Worm (Caenorhabditis elegans) whole organism, midembryonic: ENCODE measurements around the gene lips-5.

Source experiments
- flt-1 ChIP-seq: fragments of 200-800 bp; sonication (Bioruptor generic); IDR thresholded peaks from 2 replicates; pipeline ENCODE4 v1.3.6; 2022; ENCODE audit warnings: missing genetic modification characterization, missing compliant biosample characterization
- ref-1 ChIP-seq: fragments of 200-800 bp; sonication (Bioruptor generic); conservative IDR thresholded peaks from 2 replicates; pipeline ENCODE4 v1.3.6; 2022; ENCODE audit warnings: missing genetic modification reagents, missing genetic modification characterization, missing compliant biosample characterization

DNA sequence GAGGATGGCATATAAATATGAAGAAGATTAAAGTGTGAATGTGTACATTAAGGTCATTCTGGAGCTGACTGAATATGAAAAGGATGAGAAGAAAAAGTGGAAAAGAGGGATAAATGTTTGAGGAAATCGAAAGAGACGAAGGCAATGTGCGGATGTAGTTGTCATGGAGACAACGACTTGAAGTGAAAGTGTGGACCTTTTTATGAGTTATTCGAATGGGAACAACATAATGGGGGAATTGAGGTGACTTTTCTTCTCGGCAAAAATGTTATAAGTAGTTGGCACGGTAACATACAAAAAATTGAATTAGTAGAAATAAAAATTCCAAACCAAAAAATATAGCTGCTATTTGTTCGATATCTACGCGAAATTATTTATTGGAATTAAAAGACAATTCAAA lies 27.5 kb upstream of the lips-5 start, which contains the start of gene dyf-18:
- TF ChIP-seq flt-1 (GFP tag; lab: Robert Waterston, UW) (no peak), ref-1 (no peak)
